Worm (Caenorhabditis elegans): ENCODE measurements around the gene ZK643.6.

The ZK643.6 gene

DNA sequence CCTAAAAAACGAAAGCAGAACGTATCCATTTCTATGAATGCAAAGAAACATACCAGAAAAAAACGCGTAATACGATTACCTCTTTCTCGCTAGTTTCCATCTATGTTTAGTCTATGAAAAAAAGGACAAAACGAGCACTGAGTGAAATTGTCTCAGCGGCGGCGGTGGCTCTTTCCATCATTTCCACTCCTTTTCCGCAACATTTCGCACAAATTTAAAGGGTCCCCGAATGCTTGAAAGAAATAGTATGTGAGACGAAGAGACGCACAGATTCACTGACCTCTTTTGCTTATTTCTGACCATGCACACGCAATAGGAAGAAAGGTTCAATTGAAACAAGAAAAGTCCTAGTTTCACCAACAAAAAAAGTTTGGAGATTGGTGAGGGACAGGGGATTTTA, 14.3 kb downstream of the ZK643.6 start:
- TF ChIP-seq snpc-4 (tag; optimal IDR thresholded peaks at IDR 0.05): no peak

DNA sequence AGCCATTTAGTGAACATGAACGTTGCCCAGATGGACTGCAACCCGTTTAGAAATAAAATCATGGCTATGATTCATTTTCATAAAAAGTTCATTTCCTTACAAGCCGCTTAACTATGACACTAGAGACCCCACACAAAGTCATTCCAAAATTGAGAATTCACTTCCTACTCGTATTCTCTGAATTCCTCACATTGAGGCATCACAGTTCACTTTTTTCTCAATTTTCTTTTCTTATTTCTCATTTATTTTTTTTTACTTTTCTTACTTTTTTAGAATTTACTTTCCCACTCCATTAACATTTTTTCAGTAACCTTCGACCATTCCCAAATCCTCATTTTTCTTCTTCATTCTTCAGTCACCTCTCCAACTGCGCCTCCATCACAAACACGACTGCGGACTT, 16.2 kb downstream of the ZK643.6 start, which contains the start of gene dhrr-1:
Gene dhrr-1 (plus strand): TSS at position 301 of the 400 bp plus-strand sequence.
- TF ChIP-seq mls-2 (tag; optimal IDR thresholded peaks at IDR 0.05) (no peak), lin-32 (GFP tag; optimal IDR thresholded peaks at IDR 0.05) (no peak), nhr-237 (tag; optimal IDR thresholded peaks at IDR 0.05) (no peak), blmp-1 (tag; optimal IDR thresholded peaks at IDR 0.05) (no peak), ceh-39 (tag; optimal IDR thresholded peaks at IDR 0.05) (no peak), hlh-1 (tag; optimal IDR thresholded peaks at IDR 0.05) (no peak), flh-1 (GFP tag; optimal IDR thresholded peaks at IDR 0.05) (no peak), cnd-1 (tag; optimal IDR thresholded peaks at IDR 0.05) (no peak), snpc-4 (tag; optimal IDR thresholded peaks at IDR 0.05) (no peak), ztf-11 (tag; optimal IDR thresholded peaks at IDR 0.05) (no peak), elt-3 (tag; optimal IDR thresholded peaks at IDR 0.05) (no peak), unc-62 (GFP tag; optimal IDR thresholded peaks at IDR 0.05) (no peak), nhr-28 (tag; optimal IDR thresholded peaks at IDR 0.05) (no peak), elt-1 (tag; optimal IDR thresholded peaks at IDR 0.05; ENCODE audit: borderline replicate concordance, insufficient read depth) (no peak), mep-1 (tag; optimal IDR thresholded peaks at IDR 0.05) (no peak), ces-1 (GFP tag; optimal IDR thresholded peaks at IDR 0.05) (no peak), sem-2 (GFP tag; optimal IDR thresholded peaks at IDR 0.05) (no peak)

DNA sequence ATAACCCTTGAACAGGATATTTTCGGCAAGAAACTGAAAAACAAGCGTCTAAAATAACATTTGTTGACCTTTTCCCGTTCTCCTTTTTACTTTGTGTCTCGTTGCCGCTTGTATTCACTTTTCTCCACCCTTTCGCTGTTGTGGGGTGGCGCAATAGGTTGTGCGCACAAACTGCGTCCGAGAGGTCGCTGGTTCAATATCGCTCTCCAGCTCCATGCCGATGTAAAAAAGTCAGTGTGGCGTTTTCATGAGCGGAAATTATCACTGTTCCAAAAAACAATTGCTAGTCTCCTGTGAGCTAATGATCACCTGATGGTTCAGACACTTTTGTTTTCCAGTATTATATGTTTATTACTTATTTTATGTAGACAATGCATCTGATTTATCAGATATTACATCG, 23.0 kb downstream of the ZK643.6 start:
- peak; percentile 31 for TF ChIP-seq ceh-39 (tag; optimal IDR thresholded peaks at IDR 0.05)
- TF ChIP-seq lin-13 (tag; optimal IDR thresholded peaks at IDR 0.05): peak; percentile 34
- TF ChIP-seq ceh-83 (GFP tag; optimal IDR thresholded peaks at IDR 0.05): peak; percentile 53
- no peak for TF ChIP-seq blmp-1 (tag; optimal IDR thresholded peaks at IDR 0.05)
- TF ChIP-seq unc-62 (GFP tag; optimal IDR thresholded peaks at IDR 0.05): peak; percentile 50
- peak; percentile 89 for TF ChIP-seq ceh-43 (GFP tag; optimal IDR thresholded peaks at IDR 0.05)
- TF ChIP-seq M03D4.4 (tag; optimal IDR thresholded peaks at IDR 0.05): peak; percentile 96
- peak; percentile 66 for TF ChIP-seq unc-39 (tag; optimal IDR thresholded peaks at IDR 0.05)
- TF ChIP-seq nhr-2 (tag; optimal IDR thresholded peaks at IDR 0.05): no peak
- peak; percentile 70 for TF ChIP-seq tbx-8 (GFP tag; optimal IDR thresholded peaks at IDR 0.05)
- TF ChIP-seq pha-4 (tag; optimal IDR thresholded peaks at IDR 0.05): peak; percentile 69
- TF ChIP-seq bed-3 (GFP tag; optimal IDR thresholded peaks at IDR 0.05): peak; percentile 77
- peak; percentile 96 for TF ChIP-seq cnd-1 (tag; optimal IDR thresholded peaks at IDR 0.05)
- peak; percentile 94 for TF ChIP-seq ham-2 (GFP tag; optimal IDR thresholded peaks at IDR 0.05)
- TF ChIP-seq nhr-28 (tag; optimal IDR thresholded peaks at IDR 0.05): peak; percentile 50
- peak; percentile 28 for TF ChIP-seq elt-1 (tag; optimal IDR thresholded peaks at IDR 0.05; ENCODE audit: borderline replicate concordance, insufficient read depth)
- no peak for TF ChIP-seq mab-5 (tag; optimal IDR thresholded peaks at IDR 0.05)
- peak; percentile 29 for TF ChIP-seq zip-8 (tag; optimal IDR thresholded peaks at IDR 0.05)
- peak; percentile 96 for TF ChIP-seq sptf-1 (tag; optimal IDR thresholded peaks at IDR 0.05)
- peak; percentile 42 for TF ChIP-seq ztf-11 (tag; optimal IDR thresholded peaks at IDR 0.05)
- TF ChIP-seq mls-2 (tag; optimal IDR thresholded peaks at IDR 0.05): peak; percentile 97
- no peak for TF ChIP-seq mep-1 (tag; optimal IDR thresholded peaks at IDR 0.05)
- peak; percentile 17 for TF ChIP-seq lsy-2 (tag; optimal IDR thresholded peaks at IDR 0.05)
- peak; percentile 95 for TF ChIP-seq drap-1 (GFP tag; optimal IDR thresholded peaks at IDR 0.05)
- peak; percentile 45 for TF ChIP-seq elt-3 (tag; optimal IDR thresholded peaks at IDR 0.05)
- TF ChIP-seq sem-2 (GFP tag; optimal IDR thresholded peaks at IDR 0.05): peak; percentile 86
- peak; percentile 93 for TF ChIP-seq lin-32 (GFP tag; optimal IDR thresholded peaks at IDR 0.05)
- peak; percentile 62 for TF ChIP-seq hlh-1 (tag; optimal IDR thresholded peaks at IDR 0.05)
- TF ChIP-seq nhr-237 (tag; optimal IDR thresholded peaks at IDR 0.05): peak; percentile 21
- TF ChIP-seq snpc-4 (tag; optimal IDR thresholded peaks at IDR 0.05): no peak
- TF ChIP-seq flh-1 (GFP tag; optimal IDR thresholded peaks at IDR 0.05): peak; percentile 84
- TF ChIP-seq ces-1 (GFP tag; optimal IDR thresholded peaks at IDR 0.05): no peak
- no peak for TF ChIP-seq nhr-76 (tag; optimal IDR thresholded peaks at IDR 0.05)
- peak; percentile 88 for TF ChIP-seq unc-120 (tag; optimal IDR thresholded peaks at IDR 0.05; ENCODE audit: poor library complexity, severe bottlenecking)
- no peak for TF ChIP-seq nhr-12 (tag; optimal IDR thresholded peaks at IDR 0.05)

DNA sequence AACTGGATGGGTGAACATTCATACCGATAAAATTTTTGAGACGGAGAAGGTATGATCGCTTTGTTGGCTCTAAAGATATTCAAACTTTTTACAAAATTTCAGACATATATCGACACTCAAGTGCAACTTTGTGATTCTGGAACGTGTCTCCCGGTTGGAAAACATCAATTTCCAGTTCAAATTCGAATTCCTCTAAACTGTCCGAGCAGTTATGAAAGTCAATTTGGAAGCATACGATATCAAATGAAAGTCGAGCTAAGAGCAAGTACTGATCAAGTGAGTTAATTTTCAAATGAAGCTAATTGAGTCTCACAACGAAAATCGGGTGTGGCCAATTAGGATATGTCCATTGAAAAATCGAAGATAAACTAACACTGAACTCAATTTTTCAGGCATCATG, 26.2 kb downstream of the ZK643.6 start:
- TF ChIP-seq tbx-8 (GFP tag; optimal IDR thresholded peaks at IDR 0.05): no peak
- no peak for TF ChIP-seq zip-8 (tag; optimal IDR thresholded peaks at IDR 0.05)
- TF ChIP-seq elt-3 (tag; optimal IDR thresholded peaks at IDR 0.05): no peak
- no peak for TF ChIP-seq cnd-1 (tag; optimal IDR thresholded peaks at IDR 0.05)
- no peak for TF ChIP-seq lin-13 (tag; optimal IDR thresholded peaks at IDR 0.05)
- TF ChIP-seq drap-1 (GFP tag; optimal IDR thresholded peaks at IDR 0.05): no peak
- no peak for TF ChIP-seq ceh-43 (GFP tag; optimal IDR thresholded peaks at IDR 0.05)
- no peak for TF ChIP-seq mep-1 (tag; optimal IDR thresholded peaks at IDR 0.05)
- no peak for TF ChIP-seq sem-2 (GFP tag; optimal IDR thresholded peaks at IDR 0.05)
- no peak for TF ChIP-seq ceh-39 (tag; optimal IDR thresholded peaks at IDR 0.05)
- TF ChIP-seq nhr-2 (tag; optimal IDR thresholded peaks at IDR 0.05): no peak
- no peak for TF ChIP-seq ces-1 (GFP tag; optimal IDR thresholded peaks at IDR 0.05)
- TF ChIP-seq mab-5 (tag; optimal IDR thresholded peaks at IDR 0.05): no peak
- no peak for TF ChIP-seq ceh-83 (GFP tag; optimal IDR thresholded peaks at IDR 0.05)
- TF ChIP-seq blmp-1 (tag; optimal IDR thresholded peaks at IDR 0.05): no peak
- no peak for TF ChIP-seq ztf-11 (tag; optimal IDR thresholded peaks at IDR 0.05)

All from whole organism, mixed stage, embryonic.